Fruit fly (Drosophila melanogaster) whole organism, embryonic: ENCODE measurements around the gene Fancl.

Experiments
- Ada2b ChIP-seq: fragments of 200-800 bp; sonication (Bioruptor generic); IDR thresholded peaks from 2 replicates; pipeline ENCODE4 v1.3.6; 2022; ENCODE audit warnings: missing biosample characterization, missing genetic modification characterization
- BEAF-32 ChIP-seq: fragments of 200-800 bp; sonication (Bioruptor generic); optimal IDR thresholded peaks from 3 replicates; lab custom pipeline; 2017; ENCODE audit warnings: missing biosample characterization, missing genetic modification characterization, mild to moderate bottlenecking, moderate library complexity, missing genetic modification reagents
- CG10321 ChIP-seq: fragments of 200-800 bp; sonication (Bioruptor generic); IDR thresholded peaks from 2 replicates; pipeline ENCODE4 v1.3.6; 2022; ENCODE audit warnings: missing biosample characterization, missing genetic modification characterization
- CG10462 ChIP-seq: fragments of 200-800 bp; sonication (Bioruptor generic); optimal IDR thresholded peaks from 2 replicates; lab custom pipeline; 2016; ENCODE audit warnings: missing biosample characterization, missing genetic modification characterization
- CG10543 ChIP-seq: fragments of 200-800 bp; sonication (Bioruptor generic); optimal IDR thresholded peaks from 3 replicates; lab custom pipeline; 2017; ENCODE audit warnings: missing biosample characterization, mild to moderate bottlenecking, missing genetic modification characterization, moderate library complexity
- CG11504 ChIP-seq: fragments of 200-800 bp; sonication (Bioruptor generic); optimal IDR thresholded peaks from 3 replicates; lab custom pipeline; 2019; ENCODE audit warnings: missing biosample characterization, mild to moderate bottlenecking, missing genetic modification characterization, moderate library complexity
- CG13775 ChIP-seq: fragments of 200-800 bp; sonication (Bioruptor generic); optimal IDR thresholded peaks from 3 replicates; lab custom pipeline; 2017; ENCODE audit warnings: missing biosample characterization, mild to moderate bottlenecking, missing genetic modification characterization
- CG1647 ChIP-seq: fragments of 200-800 bp; sonication (Bioruptor generic); optimal IDR thresholded peaks from 3 replicates; lab custom pipeline; 2016; ENCODE audit warnings: missing biosample characterization, missing genetic modification characterization
- CG18262 ChIP-seq: fragments of 200-800 bp; optimal IDR thresholded peaks from 3 replicates; lab custom pipeline; 2019; ENCODE audit warnings: missing biosample characterization, mild to moderate bottlenecking, missing genetic modification characterization, moderate library complexity
- CG2678 ChIP-seq: fragments of 200-800 bp; sonication (Bioruptor generic); optimal IDR thresholded peaks from 3 replicates; lab custom pipeline; 2019; ENCODE audit warnings: missing biosample characterization, mild to moderate bottlenecking, missing genetic modification characterization, moderate library complexity
- CG3065 ChIP-seq: fragments of 200-800 bp; sonication (Bioruptor generic); optimal IDR thresholded peaks from 2 replicates; lab custom pipeline; 2016; ENCODE audit warnings: missing biosample characterization, missing genetic modification characterization
- CG33213 ChIP-seq: fragments of 200-800 bp; sonication (Bioruptor generic); optimal IDR thresholded peaks from 3 replicates; lab custom pipeline; 2016; ENCODE audit warnings: missing biosample characterization, missing genetic modification characterization
- CG3407 ChIP-seq: fragments of 200-800 bp; sonication (Bioruptor generic); optimal IDR thresholded peaks from 2 replicates; lab custom pipeline; 2018; ENCODE audit warnings: missing biosample characterization, mild to moderate bottlenecking, missing genetic modification characterization
- CG3726 ChIP-seq: fragments of 200-800 bp; sonication (Bioruptor generic); IDR thresholded peaks from 3 replicates; pipeline ENCODE4, ENCODE4 v1.3.6; 2022; ENCODE audit warnings: missing biosample characterization, missing genetic modification characterization
- CG4404 ChIP-seq: fragments of 200-800 bp; sonication (Bioruptor generic); IDR thresholded peaks from 2 replicates; pipeline ENCODE4 v1.3.6; 2022; ENCODE audit warnings: missing biosample characterization, missing genetic modification characterization
- CG4854 ChIP-seq: fragments of 200-800 bp; sonication (Bioruptor generic); optimal IDR thresholded peaks from 2 replicates; lab custom pipeline; 2016; ENCODE audit warnings: missing biosample characterization, missing genetic modification characterization, inconsistent platforms
- CG6175 ChIP-seq: fragments of 200-800 bp; sonication (Bioruptor generic); IDR thresholded peaks from 3 replicates; pipeline ENCODE4 v1.3.6; 2022; ENCODE audit warnings: missing biosample characterization, missing genetic modification characterization
- CG6689 ChIP-seq: fragments of 200-800 bp; sonication (Bioruptor generic); IDR thresholded peaks from 2 replicates; pipeline ENCODE4 v1.3.6; 2022; ENCODE audit warnings: missing biosample characterization, missing genetic modification characterization
- CG7271 ChIP-seq: fragments of 200-800 bp; sonication (Bioruptor generic); optimal IDR thresholded peaks from 2 replicates; lab custom pipeline; 2018; ENCODE audit warnings: missing biosample characterization, mild to moderate bottlenecking, missing genetic modification characterization, moderate library complexity
- CG7786 ChIP-seq: fragments of 200-800 bp; sonication (Bioruptor generic); optimal IDR thresholded peaks from 2 replicates; lab custom pipeline; 2016; ENCODE audit warnings: missing biosample characterization, missing genetic modification characterization
- CG7928 ChIP-seq: fragments of 200-800 bp; sonication (Bioruptor generic); optimal IDR thresholded peaks from 2 replicates; lab custom pipeline; 2017; ENCODE audit warnings: missing biosample characterization, mild to moderate bottlenecking, missing genetic modification characterization
- CG9215 ChIP-seq: fragments of 200-800 bp; sonication (Bioruptor generic); IDR thresholded peaks from 2 replicates; pipeline ENCODE4 v1.3.6; 2022; ENCODE audit warnings: missing biosample characterization, missing genetic modification characterization
- CG9876 ChIP-seq: fragments of 200-800 bp; sonication (Bioruptor generic); optimal IDR thresholded peaks from 2 replicates; lab custom pipeline; 2016; ENCODE audit warnings: missing biosample characterization, missing genetic modification characterization
- Chrac-16 ChIP-seq: fragments of 200-800 bp; sonication (Bioruptor generic); optimal IDR thresholded peaks from 3 replicates; lab custom pipeline; 2016; ENCODE audit warnings: missing biosample characterization, missing genetic modification characterization
- Dref ChIP-seq: fragments of 200-800 bp; sonication (Bioruptor generic); IDR thresholded peaks from 2 replicates; pipeline ENCODE4 v1.3.6; 2022; ENCODE audit warnings: missing biosample characterization, missing genetic modification characterization
- Elba2 ChIP-seq: fragments of 200-800 bp; sonication (Bioruptor generic); optimal IDR thresholded peaks from 3 replicates; lab custom pipeline; 2016; ENCODE audit warnings: missing biosample characterization, missing genetic modification characterization
- Fer3 ChIP-seq: fragments of 200-800 bp; sonication (Bioruptor generic); optimal IDR thresholded peaks from 2 replicates; lab custom pipeline; 2018; ENCODE audit warnings: missing biosample characterization, mild to moderate bottlenecking, missing genetic modification characterization, moderate library complexity
- H15 ChIP-seq: fragments of 200-800 bp; sonication (Bioruptor generic); IDR thresholded peaks from 3 replicates; pipeline ENCODE4 v1.3.6; 2022; ENCODE audit warnings: missing biosample characterization, missing genetic modification characterization
- Mad ChIP-seq: fragments of 200-800 bp; sonication (Bioruptor generic); optimal IDR thresholded peaks from 2 replicates; lab custom pipeline; 2016; ENCODE audit warnings: missing biosample characterization, missing genetic modification characterization
- Mes4 ChIP-seq: fragments of 200-800 bp; sonication (Bioruptor generic); optimal IDR thresholded peaks from 2 replicates; lab custom pipeline; 2016; ENCODE audit warnings: missing biosample characterization, missing genetic modification characterization
- PHDP ChIP-seq: fragments of 200-800 bp; sonication (Bioruptor generic); optimal IDR thresholded peaks from 3 replicates; lab custom pipeline; 2018; ENCODE audit warnings: missing biosample characterization, mild to moderate bottlenecking, missing genetic modification characterization, moderate library complexity
- Rfx ChIP-seq: fragments of 200-800 bp; sonication (Bioruptor generic); IDR thresholded peaks from 2 replicates; pipeline ENCODE4 v1.3.6; 2022; ENCODE audit warnings: missing biosample characterization, missing genetic modification characterization
- Spps ChIP-seq: fragments of 200-800 bp; sonication (Bioruptor generic); optimal IDR thresholded peaks from 2 replicates; lab custom pipeline; 2018; ENCODE audit warnings: missing biosample characterization, mild to moderate bottlenecking, missing genetic modification characterization
- Stat92E ChIP-seq, 3 experiments: fragments of >200 bp in 2 of 3; fragments of 200-800 bp in 1 of 3; sonication (Bioruptor generic) in 1 of 3; optimal IDR thresholded peaks; 2 replicates each; lab custom pipeline; 2017 to 2019; ENCODE audit warnings: missing biosample characterization in 3 of 3, missing genetic modification characterization in 3 of 3, mild to moderate bottlenecking in 1 of 3, moderate library complexity in 1 of 3
- Xbp1 ChIP-seq: fragments of 200-800 bp; sonication (Bioruptor generic); optimal IDR thresholded peaks from 3 replicates; lab custom pipeline; 2016; ENCODE audit warnings: missing biosample characterization, mild to moderate bottlenecking, missing genetic modification characterization
- cato ChIP-seq: fragments of 200-800 bp; sonication (Bioruptor generic); optimal IDR thresholded peaks from 2 replicates; lab custom pipeline; 2016; ENCODE audit warnings: missing biosample characterization, missing genetic modification characterization, borderline replicate concordance
- cg ChIP-seq: fragments of 200-800 bp; sonication (Bioruptor generic); optimal IDR thresholded peaks from 3 replicates; lab custom pipeline; 2019; ENCODE audit warnings: missing biosample characterization, mild to moderate bottlenecking, missing genetic modification characterization, moderate library complexity
- chinmo ChIP-seq: fragments of 200-800 bp; sonication (Bioruptor generic); IDR thresholded peaks from 4 replicates; pipeline ENCODE4 v1.3.6; 2022; ENCODE audit warnings: missing biosample characterization, missing genetic modification characterization; ENCODE audit not compliant: partially characterized antibody
- emc ChIP-seq: fragments of 200-800 bp; sonication (Bioruptor generic); optimal IDR thresholded peaks from 2 replicates; lab custom pipeline; 2016; ENCODE audit warnings: missing biosample characterization, missing genetic modification characterization
- gcm2 ChIP-seq: fragments of 200-800 bp; sonication (Bioruptor generic); optimal IDR thresholded peaks from 2 replicates; lab custom pipeline; 2016; ENCODE audit warnings: missing biosample characterization, missing genetic modification characterization
- grau ChIP-seq: fragments of 200-800 bp; optimal IDR thresholded peaks from 3 replicates; lab custom pipeline; 2019; ENCODE audit warnings: missing biosample characterization, mild to moderate bottlenecking, missing genetic modification characterization, moderate library complexity
- insv ChIP-seq, 2 experiments: fragments of 200-800 bp; sonication (Bioruptor generic); optimal IDR thresholded peaks; 3 replicates each; lab custom pipeline; 2016 to 2018; ENCODE audit warnings: missing biosample characterization in 2 of 2, missing genetic modification characterization in 2 of 2
- jigr1 ChIP-seq: fragments of 200-800 bp; sonication (Bioruptor generic); IDR thresholded peaks from 3 replicates; pipeline ENCODE4 v1.3.6; 2022; ENCODE audit warnings: missing biosample characterization, missing genetic modification characterization
- lmd ChIP-seq: fragments of 200-800 bp; sonication (Bioruptor generic); IDR thresholded peaks from 2 replicates; pipeline ENCODE4 v1.3.6; 2022; ENCODE audit warnings: missing biosample characterization, missing genetic modification characterization
- luna ChIP-seq: fragments of 200-800 bp; sonication (Bioruptor generic); optimal IDR thresholded peaks from 2 replicates; lab custom pipeline; 2016; ENCODE audit warnings: missing biosample characterization, missing genetic modification characterization
- mld ChIP-seq: fragments of 200-800 bp; sonication (Bioruptor generic); IDR thresholded peaks from 3 replicates; pipeline ENCODE4 v1.3.6; 2022; ENCODE audit warnings: missing biosample characterization, missing genetic modification characterization; ENCODE audit not compliant: partially characterized antibody
- ranshi ChIP-seq: fragments of 200-800 bp; sonication (Bioruptor generic); IDR thresholded peaks from 2 replicates; pipeline ENCODE4 v1.3.6; 2022; ENCODE audit warnings: missing biosample characterization, missing genetic modification characterization
- salm ChIP-seq: fragments of 200-800 bp; sonication (Bioruptor generic); optimal IDR thresholded peaks from 2 replicates; lab custom pipeline; 2018; ENCODE audit warnings: missing biosample characterization, mild to moderate bottlenecking, missing genetic modification characterization
- sna ChIP-seq: fragments of 200-800 bp; sonication (Bioruptor generic); IDR thresholded peaks from 2 replicates; pipeline ENCODE4 v1.3.6; 2022; ENCODE audit warnings: missing biosample characterization, missing genetic modification characterization; ENCODE audit not compliant: partially characterized antibody
- toy ChIP-seq: fragments of 200-800 bp; sonication (Bioruptor generic); IDR thresholded peaks from 2 replicates; pipeline ENCODE4 v1.3.6; 2022; ENCODE audit warnings: missing biosample characterization, missing genetic modification characterization
- vfl ChIP-seq: fragments of 200-800 bp; sonication (Bioruptor generic); optimal IDR thresholded peaks from 2 replicates; lab custom pipeline; 2016; ENCODE audit warnings: missing biosample characterization, missing genetic modification characterization

Fancl gene

dm6 chr3R:10034995-10035446 lies 17.6 kb downstream of the Fancl start (continued):
- TF ChIP-seq CG33213 (GFP tag; lab: Kevin White, UChicago) (no peak), CG4854 (no peak), H15 (GFP tag; lab: Robert Waterston, UW) (no peak), Mad (GFP tag; lab: Kevin White, UChicago) (no peak), mld (0 out of 3 replicates have a peak, but pooled peaks have one; percentile 39), CG13775 (GFP tag; lab: Kevin White, UChicago) (no peak), sna (GFP tag; lab: Robert Waterston, UW) (0 out of 2 replicates have a peak, but pooled peaks have one; percentile 14), Dref (GFP tag; lab: Robert Waterston, UW) (no peak), CG6689 (GFP tag; lab: Robert Waterston, UW) (peak; percentile 24; the same call in 1 of the 2 replicates), gcm2 (no peak), CG7271 (tag; lab: Kevin White, UChicago) (no peak), CG10462 (GFP tag; lab: Kevin White, UChicago) (no peak), CG7786 (GFP tag; lab: Kevin White, UChicago) (no peak), lmd (GFP tag; lab: Robert Waterston, UW) (no peak), CG4404 (GFP tag; lab: Robert Waterston, UW) (no peak), CG7928 (no peak), Xbp1 (GFP tag; lab: Kevin White, UChicago) (no peak), insv (GFP tag; optimal IDR thresholded peaks at IDR 0.05; lab: Kevin White, UChicago) (no peak), BEAF-32 (no peak), CG18262 (tag; lab: Kevin White, UChicago) (peak; percentile 52), Spps (tag; lab: Kevin White, UChicago) (no peak), cg (no peak), CG2678 (tag; lab: Kevin White, UChicago) (peak; percentile 16), CG1647 (GFP tag; lab: Kevin White, UChicago) (no peak), CG3065 (GFP tag; lab: Kevin White, UChicago) (no peak), grau (tag; lab: Kevin White, UChicago) (peak; percentile 2), chinmo (GFP tag; lab: Robert Waterston, UW) (0 out of 4 replicates have a peak, but pooled peaks have one; percentile 44), vfl (no peak), CG9876 (GFP tag; lab: Kevin White, UChicago) (no peak), CG3407 (GFP tag; lab: Kevin White, UChicago) (no peak), salm (tag; lab: Kevin White, UChicago) (no peak), PHDP (tag; lab: Kevin White, UChicago) (no peak), emc (GFP tag; lab: Kevin White, UChicago) (no peak), Elba2 (GFP tag; lab: Kevin White, UChicago) (no peak), CG9215 (GFP tag; lab: Robert Waterston, UW) (no peak), Fer3 (tag; lab: Kevin White, UChicago) (no peak), ranshi (GFP tag; lab: Robert Waterston, UW) (no peak), luna (GFP tag; lab: Kevin White, UChicago) (no peak), jigr1 (GFP tag; lab: Robert Waterston, UW) (no peak), Mes4 (no peak), CG11504 (no peak), cato (GFP tag; lab: Kevin White, UChicago) (no peak), CG10321 (GFP tag; lab: Robert Waterston, UW) (no peak), CG10543 (GFP tag; lab: Kevin White, UChicago) (peak; percentile 7), Stat92E (GFP tag; optimal IDR thresholded peaks at IDR 0.05; lab: Kevin White, UChicago) (no peak), Rfx (GFP tag; lab: Robert Waterston, UW) (no peak), toy (GFP tag; lab: Robert Waterston, UW) (no peak), CG6175 (GFP tag; lab: Robert Waterston, UW) (no peak), Chrac-16 (GFP tag; lab: Kevin White, UChicago) (no peak), Ada2b (GFP tag; lab: Robert Waterston, UW) (no peak), CG3726 (GFP tag; lab: Robert Waterston, UW) (no peak)
